Fruit fly (Drosophila melanogaster) whole organism, larva: ENCODE measurements around the gene Rh7.

Source experiments
- noc ChIP-seq: fragments of 200-800 bp; sonication (Bioruptor generic); optimal IDR thresholded peaks from 3 replicates; lab custom pipeline; 2019; ENCODE audit warnings: missing biosample characterization, mild to moderate bottlenecking, missing genetic modification characterization, moderate library complexity

The Rh7 gene

DNA sequence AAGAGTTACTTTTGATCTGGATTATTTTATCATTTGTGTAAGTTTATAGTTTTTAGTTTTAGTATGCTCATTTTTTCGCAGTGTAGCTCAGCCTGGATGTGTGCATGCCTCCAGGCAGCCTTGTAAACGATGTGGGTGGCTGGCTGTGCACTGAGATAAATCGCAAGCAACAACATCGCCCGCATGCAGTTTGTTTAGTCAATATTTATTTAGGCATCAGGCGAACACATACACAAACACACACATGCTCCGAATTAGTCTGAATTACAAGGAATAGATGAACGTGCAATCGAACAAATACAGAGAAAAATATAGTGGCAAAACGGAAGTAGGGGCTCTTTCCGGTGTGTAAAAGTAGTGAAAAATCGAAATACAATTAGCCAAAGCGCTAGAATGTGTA lies 12.2 kb downstream of the Rh7 start:
- TF ChIP-seq noc = no peak

- TF ChIP-seq noc = no peak
These were observed 13.1 kb downstream of the Rh7 start for dm6 chr3L:12162156-12162682.

DNA sequence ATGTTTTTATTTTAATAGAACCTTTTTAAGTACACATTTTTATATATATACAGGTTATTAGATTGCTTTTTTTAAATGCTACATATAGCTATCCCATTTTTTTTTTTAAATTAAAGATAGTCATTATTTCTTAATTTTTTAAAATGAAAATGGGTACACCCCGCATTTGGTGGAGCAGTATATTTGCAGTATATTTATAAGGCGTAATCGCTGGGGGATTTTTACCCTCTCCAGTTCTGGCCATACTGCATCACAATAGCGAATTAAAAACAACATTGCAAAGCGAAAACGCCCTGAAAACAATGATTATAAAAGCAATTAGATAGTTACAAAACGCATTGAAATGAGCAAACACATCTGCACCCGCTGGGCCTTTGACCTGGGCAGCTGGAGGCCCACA lies 26.3 kb downstream of the Rh7 start, which contains the start of gene CG32099:
CG32099 (plus strand) TSS at position 250 of the 400 bp plus-strand sequence.
- no peak for TF ChIP-seq noc

DNA sequence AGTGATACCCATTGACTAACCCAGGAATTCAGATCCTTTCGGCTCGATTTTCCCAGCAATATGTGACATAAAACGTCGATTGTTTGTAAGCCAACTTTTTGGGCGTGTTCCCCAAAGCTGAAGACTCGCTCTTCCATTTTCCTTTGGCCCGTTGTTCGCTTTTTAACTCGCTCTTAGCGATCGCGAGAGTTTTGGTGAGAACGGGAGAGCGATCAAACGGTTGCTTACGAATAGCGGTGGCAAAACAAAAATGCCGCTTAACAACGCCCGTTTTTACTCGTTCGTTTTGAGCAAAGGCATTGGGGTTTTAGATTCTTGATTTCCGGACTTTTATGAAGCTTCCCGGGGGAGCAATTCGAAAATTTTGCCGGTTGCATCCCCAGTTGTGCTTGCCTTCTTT lies 28.3 kb downstream of the Rh7 start:
- TF ChIP-seq noc = no peak

- TF ChIP-seq noc = no peak
These were observed 29.3 kb downstream of the Rh7 start, which contains the start of the genes eIF3l and Nrx-IV for dm6 chr3L:12145709-12146694. Gene eIF3l (minus strand): TSS chr3L:12146097. Gene Nrx-IV (plus strand): TSS chr3L:12146519.

dm6 chr3L:12139232-12139698 lies 36.0 kb downstream of the Rh7 start:
- peak; percentile 75 for TF ChIP-seq noc

- TF ChIP-seq noc = peak; percentile 72
These were observed 37.0 kb downstream of the Rh7 start, which contains the start of the genes ND-SGDH and RhoGAP68F for dm6 chr3L:12138113-12138899. Gene ND-SGDH (minus strand): TSS chr3L:12138584. Gene RhoGAP68F (plus strand): TSS chr3L:12138868.

DNA sequence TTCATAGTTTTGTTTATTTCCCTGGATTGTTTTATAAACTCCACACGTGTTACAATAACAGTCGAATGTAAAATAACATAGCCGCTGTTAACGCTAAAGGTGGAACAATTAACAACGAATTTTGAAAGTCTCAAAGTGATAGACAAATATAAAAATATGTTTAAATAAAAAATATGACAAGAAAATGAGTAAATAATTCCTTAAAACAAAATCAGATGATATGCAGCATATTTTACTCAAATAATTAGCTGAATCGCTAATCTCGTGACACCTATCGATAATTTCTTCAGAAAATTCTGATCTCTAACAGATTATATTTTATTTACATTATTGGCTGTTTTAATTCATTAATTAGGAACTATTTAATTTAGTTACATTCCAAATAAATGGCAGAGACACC lies 38.7 kb downstream of the Rh7 start, which contains the start of the genes CG5645 and Atg12:
CG5645 (minus strand) TSS at position 77 of the 400 bp plus-strand sequence.
Atg12 (plus strand) TSS at position 338 of the 400 bp plus-strand sequence.
- TF ChIP-seq noc = peak; percentile 56

DNA sequence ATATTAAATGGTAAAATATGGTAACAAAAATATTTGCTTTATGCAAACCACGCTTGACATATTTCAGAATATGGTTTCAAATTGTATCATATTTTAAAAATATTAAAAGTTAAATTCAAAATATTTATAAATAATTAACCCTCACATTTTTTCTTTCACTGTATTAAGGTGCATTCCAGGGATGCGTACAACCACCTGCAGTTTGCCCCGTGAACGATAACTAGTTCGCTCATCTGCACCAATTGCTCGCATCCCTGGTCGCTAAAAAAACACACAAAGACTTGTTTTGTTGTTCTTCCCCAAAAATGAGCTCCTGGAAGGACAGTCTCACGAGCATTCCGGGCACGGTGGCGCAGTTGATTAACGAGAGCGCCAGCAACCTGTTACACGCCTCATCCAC lies 43.4 kb downstream of the Rh7 start, which contains the start of gene DEF8:
DEF8 (plus strand) TSS at position 229 of the 400 bp plus-strand sequence.
- TF ChIP-seq noc = peak; percentile 62

dm6 chr3L:12129111-12129510 lies 46.2 kb downstream of the Rh7 start, which contains the start of gene Lsp2:
Gene Lsp2 (plus strand): TSS chr3L:12129393.
- no peak for TF ChIP-seq noc

- no peak for TF ChIP-seq noc
These were observed 47.8 kb downstream of the Rh7 start, which contains the start of the genes Ir68b and CG34241 for dm6 chr3L:12127294-12128029. Gene Ir68b (minus strand): TSS chr3L:12127394. Gene CG34241 (plus strand): TSS chr3L:12127979.

DNA sequence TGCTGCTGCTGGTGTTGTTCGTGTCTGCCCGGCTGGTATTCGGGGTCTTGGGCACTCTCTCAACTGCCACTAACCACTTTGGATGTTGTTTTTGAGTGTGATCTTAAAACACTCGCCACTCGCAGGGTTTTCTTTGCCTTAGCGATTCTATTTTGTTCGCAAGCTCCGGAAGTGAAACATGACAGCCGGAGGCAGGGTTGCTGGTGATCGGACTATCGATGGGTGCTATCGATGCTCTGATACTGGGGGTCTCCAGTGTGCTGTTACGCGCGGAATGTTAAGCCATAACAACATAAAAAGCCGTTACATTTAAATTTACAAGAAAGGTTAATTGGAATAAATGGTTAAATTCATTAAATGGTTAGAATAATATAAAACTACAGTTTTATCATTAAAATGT lies 50.3 kb downstream of the Rh7 start, which contains the start of gene yps:
yps (minus strand) TSS at position 176 of the 400 bp plus-strand sequence.
- peak; percentile 66 for TF ChIP-seq noc

dm6 chr3L:12124138-12124583 lies 51.1 kb downstream of the Rh7 start:
- TF ChIP-seq noc = no peak

DNA sequence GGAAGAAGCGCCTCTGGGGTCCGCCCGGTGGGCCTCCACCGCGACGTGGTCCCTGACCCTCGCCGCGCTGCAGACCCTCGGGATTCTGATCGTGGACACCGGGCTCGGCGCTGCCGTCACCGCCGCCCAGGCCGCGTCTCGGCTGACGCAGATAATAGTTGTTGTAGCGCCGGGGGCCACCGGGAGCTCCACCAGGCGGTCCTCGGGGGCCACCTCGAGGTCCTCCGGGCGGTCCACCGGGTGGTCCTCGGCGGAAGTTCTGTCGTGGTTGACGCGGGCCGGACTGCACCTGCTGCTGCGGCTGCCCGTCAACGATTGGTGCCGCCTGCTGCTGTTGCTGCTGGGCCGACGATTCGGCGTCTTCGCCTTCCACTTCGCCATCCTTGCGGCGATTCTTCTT lies 52.4 kb downstream of the Rh7 start:
- no peak for TF ChIP-seq noc

DNA sequence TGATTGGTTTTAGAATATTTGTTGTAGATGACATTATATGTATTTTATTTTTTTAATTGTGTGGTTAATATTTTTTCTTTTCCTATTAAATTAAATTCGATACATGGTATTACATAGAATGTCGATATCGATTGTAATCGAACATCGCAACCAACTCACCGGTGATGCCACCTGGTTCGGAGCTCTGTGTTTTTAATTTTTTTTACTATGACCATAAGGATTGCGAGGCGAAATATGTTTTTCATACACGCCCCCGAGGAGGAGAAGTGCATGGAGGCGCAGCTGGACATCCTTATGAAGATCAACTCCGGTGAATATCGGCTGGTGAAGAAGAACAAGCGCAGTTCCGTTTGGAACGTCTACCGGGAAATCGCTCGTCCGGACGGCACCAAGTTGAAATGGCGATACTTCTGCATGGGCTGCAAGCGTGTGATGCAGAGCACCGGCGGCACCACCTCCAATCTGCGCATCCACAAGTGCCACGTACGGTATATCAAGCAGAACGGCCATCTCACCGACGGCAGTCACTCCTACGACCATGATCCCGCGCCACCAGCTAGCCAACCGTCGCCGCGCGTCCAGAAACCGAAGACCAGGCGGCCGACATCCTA lies 55.3 kb downstream of the Rh7 start, which contains the start of gene CG11560:
CG11560 (plus strand) TSS at position 145 of the 611 bp plus-strand sequence.
- TF ChIP-seq noc = no peak
